Fruit fly (Drosophila melanogaster): ENCODE measurements around the gene E5.
A peak's percentile ranks its signal among the peaks of the same experiment; 100 is the strongest.

Gene E5

dm6 chr3R:13907355-13908105 is 32.8 kb upstream of the E5 start (continued):
- TF ChIP-seq nerfin-2 (GFP tag; IDR thresholded peaks at IDR 0.05; ENCODE audit: partially characterized antibody) (no peak), Dek (tag; optimal IDR thresholded peaks at IDR 0.05) (peak; percentile 5), HmgZ (tag; optimal IDR thresholded peaks at IDR 0.05) (no peak), NC2β (GFP tag; optimal IDR thresholded peaks at IDR 0.05) (no peak), sd (tag; optimal IDR thresholded peaks at IDR 0.05) (peak; percentile 49), lbe (GFP tag; optimal IDR thresholded peaks at IDR 0.05) (no peak), ssp (GFP tag; IDR thresholded peaks at IDR 0.05) (0 out of 2 replicates have a peak, but pooled peaks have one; percentile 8), Scr (GFP tag; IDR thresholded peaks at IDR 0.05; ENCODE audit: partially characterized antibody) (no peak), B-H2 (GFP tag; optimal IDR thresholded peaks at IDR 0.05) (no peak), HmgD (GFP tag; optimal IDR thresholded peaks at IDR 0.05) (no peak), dan (GFP tag; IDR thresholded peaks at IDR 0.05) (no peak), crp (GFP tag; optimal IDR thresholded peaks at IDR 0.05) (no peak), crc (GFP tag; optimal IDR thresholded peaks at IDR 0.05) (no peak), Atf3 (GFP tag; optimal IDR thresholded peaks at IDR 0.05) (no peak), CG14710 (tag; optimal IDR thresholded peaks at IDR 0.05) (peak; percentile 11), CG17912 (GFP tag; optimal IDR thresholded peaks at IDR 0.05) (no peak), CG17612 (GFP tag; IDR thresholded peaks at IDR 0.05) (no peak), CG11085 (GFP tag; IDR thresholded peaks at IDR 0.05) (no peak), Dip2 (GFP tag; IDR thresholded peaks at IDR 0.05) (no peak), sens-2 (GFP tag; IDR thresholded peaks at IDR 0.05) (peak; percentile 43; the same call in 1 of the 2 replicates), CG6272 (GFP tag; IDR thresholded peaks at IDR 0.05) (no peak), CG10267 (tag; optimal IDR thresholded peaks at IDR 0.05) (peak; percentile 45), CG1529 (GFP tag; optimal IDR thresholded peaks at IDR 0.05) (no peak), Nf-YC (tag; optimal IDR thresholded peaks at IDR 0.05) (no peak), Aef1 (GFP tag; IDR thresholded peaks at IDR 0.05) (no peak), CrebB (tag; optimal IDR thresholded peaks at IDR 0.05) (no peak), al (GFP tag; IDR thresholded peaks at IDR 0.05) (no peak; the same call in 1 of the 2 replicates), Lpt (GFP tag; optimal IDR thresholded peaks at IDR 0.05) (no peak), ac (GFP tag; optimal IDR thresholded peaks at IDR 0.05) (no peak), her (GFP tag; optimal IDR thresholded peaks at IDR 0.05) (no peak), CG2875 (GFP tag; optimal IDR thresholded peaks at IDR 0.05) (peak; percentile 14), lilli (GFP tag; optimal IDR thresholded peaks at IDR 0.05) (no peak), lola (GFP tag; optimal IDR thresholded peaks at IDR 0.05) (peak in 1 of 3 experiments; percentile 9), wdn (GFP tag; IDR thresholded peaks at IDR 0.05) (no peak), sens (GFP tag) (peak; percentile 58), fd102C (GFP tag; optimal IDR thresholded peaks at IDR 0.05) (no peak), Doc2 (GFP tag; IDR thresholded peaks at IDR 0.05) (no peak), zf30C (GFP tag; optimal IDR thresholded peaks at IDR 0.05) (no peak), Elba2 (GFP tag; optimal IDR thresholded peaks at IDR 0.05) (no peak), stc (GFP tag; IDR thresholded peaks at IDR 0.05) (peak; percentile 63), CG12744 (GFP tag; optimal IDR thresholded peaks at IDR 0.05) (no peak), CG3995 (GFP tag; optimal IDR thresholded peaks at IDR 0.05) (no peak), kni (GFP tag; optimal IDR thresholded peaks at IDR 0.05) (peak; percentile 50), CG9437 (GFP tag; optimal IDR thresholded peaks at IDR 0.05) (peak; percentile 6), zen2 (GFP tag; IDR thresholded peaks at IDR 0.05; ENCODE audit: partially characterized antibody) (no peak), CG4328 (GFP tag; optimal IDR thresholded peaks at IDR 0.05) (no peak), p53 (GFP tag; optimal IDR thresholded peaks at IDR 0.05) (no peak), ATbp (GFP tag; optimal IDR thresholded peaks at IDR 0.05) (peak; percentile 51), caup (GFP tag; optimal IDR thresholded peaks at IDR 0.05; ENCODE audit: severe bottlenecking) (no peak), CG10321 (GFP tag; IDR thresholded peaks at IDR 0.05) (no peak)

All from whole organism, embryonic.